Fruit fly (Drosophila melanogaster): ENCODE results near the gene TyrRII.

DNA sequence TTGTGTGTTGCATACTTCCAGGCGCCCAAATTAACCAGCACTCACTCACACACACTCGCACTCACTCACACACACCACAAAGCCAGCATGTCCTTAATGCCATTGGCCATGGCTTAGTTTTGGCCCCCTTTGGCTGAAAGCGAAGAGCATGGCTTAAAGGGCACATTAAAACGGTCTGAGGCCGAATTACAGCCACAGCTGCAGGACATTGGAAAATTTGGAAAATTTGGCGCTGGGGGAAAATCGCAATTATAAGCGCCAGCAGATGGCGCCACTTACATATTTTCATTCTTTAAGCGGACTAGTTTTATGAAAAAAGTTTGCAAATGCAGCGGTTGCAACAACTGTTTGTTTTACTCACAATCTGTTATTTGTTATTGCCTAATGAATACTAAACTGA is 6.1 kb downstream of the TyrRII start:
- no peak for TF ChIP-seq pan (optimal IDR thresholded peaks at IDR 0.05)
- no peak for TF ChIP-seq h (GFP tag; optimal IDR thresholded peaks at IDR 0.05)
- TF ChIP-seq foxo (GFP tag; optimal IDR thresholded peaks at IDR 0.05): no peak
- TF ChIP-seq Rel (GFP tag; optimal IDR thresholded peaks at IDR 0.05): no peak
- no peak for TF ChIP-seq Rel (tag; optimal IDR thresholded peaks at IDR 0.05)
- TF ChIP-seq usp (GFP tag; optimal IDR thresholded peaks at IDR 0.05): no peak
- no peak for TF ChIP-seq Jra (GFP tag; optimal IDR thresholded peaks at IDR 0.05)
- TF ChIP-seq CrebA (GFP tag; optimal IDR thresholded peaks at IDR 0.05; ENCODE audit: borderline replicate concordance): no peak
- no peak for TF ChIP-seq Hnf4 (GFP tag; optimal IDR thresholded peaks at IDR 0.05)
- no peak for TF ChIP-seq CG32264 (GFP tag; optimal IDR thresholded peaks at IDR 0.05)
- TF ChIP-seq sv (GFP tag; optimal IDR thresholded peaks at IDR 0.05): no peak
- no peak for TF ChIP-seq woc (GFP tag; optimal IDR thresholded peaks at IDR 0.05)
- TF ChIP-seq GATAd (GFP tag; optimal IDR thresholded peaks at IDR 0.05): no peak
- TF ChIP-seq Dfd (GFP tag; optimal IDR thresholded peaks at IDR 0.05): no peak
- TF ChIP-seq tai (GFP tag; optimal IDR thresholded peaks at IDR 0.05): no peak

Data from whole organism, wandering third instar larva.